Worm (Caenorhabditis elegans): ENCODE measurements around the gene sssh-1.

- TF ChIP-seq unc-39 (tag; optimal IDR thresholded peaks at IDR 0.05) (no peak), lin-13 (tag; optimal IDR thresholded peaks at IDR 0.05) (no peak), zip-8 (tag; optimal IDR thresholded peaks at IDR 0.05) (no peak), pha-4 (tag; optimal IDR thresholded peaks at IDR 0.05) (no peak), elt-3 (tag; optimal IDR thresholded peaks at IDR 0.05) (no peak), blmp-1 (tag; optimal IDR thresholded peaks at IDR 0.05) (no peak), nhr-28 (tag; optimal IDR thresholded peaks at IDR 0.05) (no peak), flh-1 (GFP tag; optimal IDR thresholded peaks at IDR 0.05) (no peak), ztf-11 (tag; optimal IDR thresholded peaks at IDR 0.05) (no peak), unc-62 (GFP tag; optimal IDR thresholded peaks at IDR 0.05) (no peak), lsy-2 (tag; optimal IDR thresholded peaks at IDR 0.05) (no peak), nhr-12 (tag; optimal IDR thresholded peaks at IDR 0.05) (no peak), nhr-237 (tag; optimal IDR thresholded peaks at IDR 0.05) (no peak)
Measured at ce11 chrX:14894380-14894779, 18.6 kb downstream of the sssh-1 start.
